Fruit fly (Drosophila melanogaster): ENCODE measurements around the gene Galk.

The Galk gene

dm6 chr3L:8953199-8953956, 32.5 kb downstream of the Galk start (continued):
- no peak for TF ChIP-seq HmgD (GFP tag; optimal IDR thresholded peaks at IDR 0.05)
- peak; percentile 75 for TF ChIP-seq D19A (tag; optimal IDR thresholded peaks at IDR 0.05)
- TF ChIP-seq odd (GFP tag; optimal IDR thresholded peaks at IDR 0.05), result peak; percentile 76
- peak; percentile 70 for TF ChIP-seq Fer3 (tag; optimal IDR thresholded peaks at IDR 0.05)
- peak; percentile 60 for TF ChIP-seq gcm (GFP tag; optimal IDR thresholded peaks at IDR 0.05)
- no peak for TF ChIP-seq Doc2 (GFP tag; IDR thresholded peaks at IDR 0.05)
- no peak for TF ChIP-seq sd (tag; optimal IDR thresholded peaks at IDR 0.05)
- peak; percentile 55 for TF ChIP-seq maf-S (GFP tag; optimal IDR thresholded peaks at IDR 0.05)
- peak; percentile 69 for TF ChIP-seq CG6813 (GFP tag; optimal IDR thresholded peaks at IDR 0.05)
- TF ChIP-seq Awh (GFP tag; IDR thresholded peaks at IDR 0.05), result 0 out of 2 replicates have a peak, but pooled peaks have one; percentile 12
- no peak for TF ChIP-seq CG14965 (GFP tag; optimal IDR thresholded peaks at IDR 0.05; ENCODE audit: borderline replicate concordance)
- no peak for TF ChIP-seq zen (tag; optimal IDR thresholded peaks at IDR 0.05)
- peak; percentile 42 for TF ChIP-seq exex (tag; optimal IDR thresholded peaks at IDR 0.05)
- no peak for TF ChIP-seq repo (GFP tag; optimal IDR thresholded peaks at IDR 0.05)
- no peak for TF ChIP-seq CG13123 (GFP tag; optimal IDR thresholded peaks at IDR 0.05)
- TF ChIP-seq CG12769 (tag; optimal IDR thresholded peaks at IDR 0.05), result peak; percentile 5
- TF ChIP-seq pum (GFP tag; optimal IDR thresholded peaks at IDR 0.05), result peak; percentile 57
- TF ChIP-seq ash1 (GFP tag; optimal IDR thresholded peaks at IDR 0.05), result no peak
- TF ChIP-seq CG18262 (tag; optimal IDR thresholded peaks at IDR 0.05), result peak; percentile 78
- no peak for TF ChIP-seq Dad (GFP tag; optimal IDR thresholded peaks at IDR 0.05)
- TF ChIP-seq CG10321 (GFP tag; IDR thresholded peaks at IDR 0.05), result no peak
- no peak for TF ChIP-seq gt (GFP tag; IDR thresholded peaks at IDR 0.05)
- peak; percentile 50 for TF ChIP-seq zfh2 (GFP tag; optimal IDR thresholded peaks at IDR 0.05)
- TF ChIP-seq mld (GFP tag; IDR thresholded peaks at IDR 0.05; ENCODE audit: partially characterized antibody), result no peak
- TF ChIP-seq Sry-β (GFP tag; optimal IDR thresholded peaks at IDR 0.05), result peak; percentile 4
- TF ChIP-seq Ada2b (GFP tag; IDR thresholded peaks at IDR 0.05), result 0 out of 2 replicates have a peak, but pooled peaks have one; percentile 26
- peak; percentile 46 for TF ChIP-seq lilli (GFP tag; optimal IDR thresholded peaks at IDR 0.05)
- peak; percentile 72 for TF ChIP-seq unpg (GFP tag; optimal IDR thresholded peaks at IDR 0.05)
- TF ChIP-seq Adf1 (GFP tag; IDR thresholded peaks at IDR 0.05), result no peak
- no peak for TF ChIP-seq eve (GFP tag; optimal IDR thresholded peaks at IDR 0.05)
- no peak for TF ChIP-seq B-H1 (GFP tag; IDR thresholded peaks at IDR 0.05)
- no peak for TF ChIP-seq fd64A (GFP tag; optimal IDR thresholded peaks at IDR 0.05)
- TF ChIP-seq tup (GFP tag; optimal IDR thresholded peaks at IDR 0.05), result peak; percentile 4
- no peak for TF ChIP-seq CG34224 (GFP tag; IDR thresholded peaks at IDR 0.05; ENCODE audit: partially characterized antibody)
- no peak for TF ChIP-seq Hey (tag; optimal IDR thresholded peaks at IDR 0.05)
- TF ChIP-seq hth (optimal IDR thresholded peaks at IDR 0.05), result no peak
- no peak for TF ChIP-seq CG17912 (GFP tag; optimal IDR thresholded peaks at IDR 0.05)
- TF ChIP-seq CG15696 (tag; optimal IDR thresholded peaks at IDR 0.05), result peak; percentile 32
- peak; percentile 8 for TF ChIP-seq CG8089 (GFP tag; optimal IDR thresholded peaks at IDR 0.05)
- no peak for TF ChIP-seq HLHmδ (GFP tag; optimal IDR thresholded peaks at IDR 0.05)
- peak; percentile 80 for TF ChIP-seq CG11504 (tag; optimal IDR thresholded peaks at IDR 0.05)
- TF ChIP-seq CG10979 (tag; optimal IDR thresholded peaks at IDR 0.05), result peak; percentile 68
- TF ChIP-seq phol (tag; optimal IDR thresholded peaks at IDR 0.05), result peak; percentile 73
- TF ChIP-seq CG1529 (GFP tag; optimal IDR thresholded peaks at IDR 0.05), result peak; percentile 42
- TF ChIP-seq Dp (GFP tag; optimal IDR thresholded peaks at IDR 0.05), result no peak
- peak; percentile 47 for TF ChIP-seq nerfin-1 (tag; optimal IDR thresholded peaks at IDR 0.05)
- TF ChIP-seq crol (GFP tag; IDR thresholded peaks at IDR 0.05), result no peak
- peak; percentile 54 for TF ChIP-seq sqz (GFP tag; optimal IDR thresholded peaks at IDR 0.05)
- no peak for TF ChIP-seq CG7745 (tag; optimal IDR thresholded peaks at IDR 0.05)
